Fruit fly (Drosophila melanogaster) whole organism, wandering third instar larva: Measurements from ENCODE around the gene CG6966.

Source experiments
- Abd-B ChIP-seq: fragments of >200 bp; optimal IDR thresholded peaks from 2 replicates; lab custom pipeline; 2017; ENCODE audit warnings: missing biosample characterization, missing genetic modification characterization
- CG32264 ChIP-seq: fragments of 200-800 bp; sonication (Bioruptor generic); optimal IDR thresholded peaks from 2 replicates; lab custom pipeline; 2016; ENCODE audit warnings: missing biosample characterization, missing genetic modification characterization
- CG9705 ChIP-seq: fragments of 200-800 bp; sonication (Bioruptor generic); optimal IDR thresholded peaks from 2 replicates; lab custom pipeline; 2018; ENCODE audit warnings: missing biosample characterization, mild to moderate bottlenecking, missing genetic modification characterization
- CrebA ChIP-seq: fragments of 200-800 bp; sonication (Bioruptor generic); optimal IDR thresholded peaks from 2 replicates; lab custom pipeline; 2016; ENCODE audit warnings: missing biosample characterization, mild to moderate bottlenecking, missing genetic modification characterization, borderline replicate concordance
- Dfd ChIP-seq: fragments of >200 bp; optimal IDR thresholded peaks from 2 replicates; lab custom pipeline; 2017; ENCODE audit warnings: missing biosample characterization, missing genetic modification characterization
- Dif ChIP-seq: fragments of 200-275, 200-300 bp; sonication (Bioruptor generic); optimal IDR thresholded peaks from 2 replicates; lab custom pipeline; 2018; ENCODE audit warnings: missing biosample characterization, missing genetic modification characterization; ENCODE audit not compliant: partially characterized antibody
- GATAd ChIP-seq: sonication (Bioruptor generic); optimal IDR thresholded peaks from 2 replicates; lab custom pipeline; 2016; ENCODE audit warnings: missing biosample characterization, missing genetic modification characterization
- HLH106 ChIP-seq: fragments of 200-800 bp; optimal IDR thresholded peaks from 3 replicates; lab custom pipeline; 2019; ENCODE audit warnings: missing biosample characterization, mild to moderate bottlenecking, missing genetic modification characterization, moderate library complexity
- Hnf4 ChIP-seq: fragments of 200-800 bp; sonication (Bioruptor generic); optimal IDR thresholded peaks from 2 replicates; lab custom pipeline; 2016; ENCODE audit warnings: missing biosample characterization, mild to moderate bottlenecking, missing genetic modification characterization
- Hr78 ChIP-seq: fragments of >200 bp; optimal IDR thresholded peaks from 2 replicates; lab custom pipeline; 2017; ENCODE audit warnings: missing biosample characterization, missing genetic modification characterization
- Hr83 ChIP-seq: fragments of 200-300 bp; sonication (Bioruptor generic); optimal IDR thresholded peaks from 2 replicates; lab custom pipeline; 2016; ENCODE audit warnings: missing biosample characterization, mild to moderate bottlenecking, missing genetic modification characterization, moderate library complexity; ENCODE audit not compliant: poor library complexity, severe bottlenecking
- Jra ChIP-seq: sonication (Bioruptor generic); optimal IDR thresholded peaks from 2 replicates; lab custom pipeline; 2016; ENCODE audit warnings: missing biosample characterization, missing genetic modification characterization
- Mio ChIP-seq: sonication (Bioruptor generic); optimal IDR thresholded peaks from 2 replicates; lab custom pipeline; 2016; ENCODE audit warnings: missing biosample characterization, missing genetic modification characterization
- Myc ChIP-seq: fragments of >200 bp; optimal IDR thresholded peaks from 2 replicates; lab custom pipeline; 2017
- N ChIP-seq: fragments of >200 bp; optimal IDR thresholded peaks from 2 replicates; lab custom pipeline; 2018; ENCODE audit warnings: missing biosample characterization, missing external identifiers, missing genetic modification characterization
- OdsH ChIP-seq: fragments of 200-800 bp; sonication (Bioruptor generic); optimal IDR thresholded peaks from 2 replicates; lab custom pipeline; 2016; ENCODE audit warnings: missing biosample characterization, mild to moderate bottlenecking, missing genetic modification characterization
- Rel ChIP-seq, 2 experiments: fragments of 200-800 bp; sonication (Bioruptor generic) in 1 of 2; optimal IDR thresholded peaks; 2 replicates in 1 of 2; 3 replicates in 1 of 2; lab custom pipeline; 2016 to 2019; ENCODE audit warnings: mild to moderate bottlenecking in 2 of 2, missing biosample characterization in 2 of 2, missing genetic modification characterization in 2 of 2, moderate library complexity in 1 of 2
- Sp1 ChIP-seq: fragments of 200-800 bp; sonication (Bioruptor generic); optimal IDR thresholded peaks from 3 replicates; lab custom pipeline; 2019; ENCODE audit warnings: missing biosample characterization, mild to moderate bottlenecking, missing genetic modification characterization, moderate library complexity
- Vsx2 ChIP-seq: fragments of 200-300, 225-300 bp; sonication (Bioruptor generic); optimal IDR thresholded peaks from 2 replicates; lab custom pipeline; 2018; ENCODE audit warnings: missing biosample characterization, missing genetic modification characterization; ENCODE audit not compliant: partially characterized antibody
- br ChIP-seq: fragments of 200-800 bp; sonication (Bioruptor generic); optimal IDR thresholded peaks from 2 replicates; lab custom pipeline; 2016; ENCODE audit warnings: missing biosample characterization, missing genetic modification characterization
- brk ChIP-seq: fragments of 200-800 bp; sonication (Bioruptor generic); optimal IDR thresholded peaks from 2 replicates; lab custom pipeline; 2016; ENCODE audit warnings: missing biosample characterization, mild to moderate bottlenecking, missing genetic modification characterization
- dl ChIP-seq, 2 experiments: fragments of 175-275, 200-275 bp in 1 of 2; fragments of 200-275 bp in 1 of 2; sonication (Bioruptor generic); optimal IDR thresholded peaks; lab custom pipeline; 2018; ENCODE audit warnings: mild to moderate bottlenecking in 2 of 2, missing biosample characterization in 2 of 2, missing genetic modification characterization in 2 of 2, moderate library complexity in 2 of 2; ENCODE audit not compliant: partially characterized antibody in 2 of 2, insufficient read depth in 1 of 2
- dmrt93B ChIP-seq: fragments of 200-800 bp; sonication (Bioruptor generic); optimal IDR thresholded peaks from 2 replicates; lab custom pipeline; 2018; ENCODE audit warnings: missing biosample characterization, mild to moderate bottlenecking, missing genetic modification characterization
- dsf ChIP-seq: sonication (Bioruptor generic); optimal IDR thresholded peaks from 2 replicates; lab custom pipeline; 2016; ENCODE audit warnings: missing biosample characterization, missing genetic modification characterization, borderline replicate concordance
- ey ChIP-seq: fragments of 200-800 bp; sonication (Bioruptor generic); optimal IDR thresholded peaks from 2 replicates; lab custom pipeline; 2016; ENCODE audit warnings: missing biosample characterization, missing genetic modification characterization
- foxo ChIP-seq, 2 experiments: fragments of 200-800 bp; sonication (Bioruptor generic); optimal IDR thresholded peaks; 2 replicates in 1 of 2; 3 replicates in 1 of 2; lab custom pipeline; 2016 to 2017; ENCODE audit warnings: missing biosample characterization in 2 of 2, missing genetic modification characterization in 2 of 2
- fru ChIP-seq: fragments of 200-800 bp; sonication (Bioruptor generic); optimal IDR thresholded peaks from 3 replicates; lab custom pipeline; 2016; ENCODE audit warnings: missing biosample characterization, mild to moderate bottlenecking, missing genetic modification characterization
- h ChIP-seq: fragments of 200-800 bp; sonication (Bioruptor generic); optimal IDR thresholded peaks from 3 replicates; lab custom pipeline; 2016; ENCODE audit warnings: missing biosample characterization, mild to moderate bottlenecking, missing genetic modification characterization
- jim ChIP-seq: fragments of 175-275, 200-325 bp; sonication (Bioruptor generic); optimal IDR thresholded peaks from 2 replicates; lab custom pipeline; 2016; ENCODE audit warnings: missing biosample characterization, mild to moderate bottlenecking, missing genetic modification characterization
- lola ChIP-seq: fragments of >200 bp; optimal IDR thresholded peaks from 2 replicates; lab custom pipeline; 2017; ENCODE audit warnings: missing biosample characterization, missing genetic modification characterization
- pan ChIP-seq: fragments of >200 bp; optimal IDR thresholded peaks from 2 replicates; lab custom pipeline; 2017
- psq ChIP-seq: fragments of 200-800 bp; sonication (Bioruptor generic); optimal IDR thresholded peaks from 3 replicates; lab custom pipeline; 2017; ENCODE audit warnings: missing biosample characterization, mild to moderate bottlenecking, missing genetic modification characterization, moderate library complexity
- rgr ChIP-seq: fragments of 200-800 bp; sonication (Bioruptor generic); optimal IDR thresholded peaks from 3 replicates; lab custom pipeline; 2016; ENCODE audit warnings: missing biosample characterization, mild to moderate bottlenecking, missing genetic modification characterization
- sage ChIP-seq: fragments of 200-800 bp; sonication (Bioruptor generic); optimal IDR thresholded peaks from 2 replicates; lab custom pipeline; 2016; ENCODE audit warnings: missing biosample characterization, mild to moderate bottlenecking, missing genetic modification characterization
- sv ChIP-seq: fragments of 200-800 bp; sonication (Bioruptor generic); optimal IDR thresholded peaks from 3 replicates; lab custom pipeline; 2016; ENCODE audit warnings: missing biosample characterization, missing genetic modification characterization
- tai ChIP-seq: sonication (Bioruptor generic); optimal IDR thresholded peaks from 2 replicates; lab custom pipeline; 2016; ENCODE audit warnings: missing biosample characterization, missing genetic modification characterization
- usp ChIP-seq: fragments of >200 bp; optimal IDR thresholded peaks from 2 replicates; lab custom pipeline; 2017; ENCODE audit warnings: missing biosample characterization, missing genetic modification characterization
- woc ChIP-seq: sonication (Bioruptor generic); optimal IDR thresholded peaks from 2 replicates; lab custom pipeline; 2016; ENCODE audit warnings: missing biosample characterization, mild to moderate bottlenecking, missing genetic modification characterization

The CG6966 gene

DNA sequence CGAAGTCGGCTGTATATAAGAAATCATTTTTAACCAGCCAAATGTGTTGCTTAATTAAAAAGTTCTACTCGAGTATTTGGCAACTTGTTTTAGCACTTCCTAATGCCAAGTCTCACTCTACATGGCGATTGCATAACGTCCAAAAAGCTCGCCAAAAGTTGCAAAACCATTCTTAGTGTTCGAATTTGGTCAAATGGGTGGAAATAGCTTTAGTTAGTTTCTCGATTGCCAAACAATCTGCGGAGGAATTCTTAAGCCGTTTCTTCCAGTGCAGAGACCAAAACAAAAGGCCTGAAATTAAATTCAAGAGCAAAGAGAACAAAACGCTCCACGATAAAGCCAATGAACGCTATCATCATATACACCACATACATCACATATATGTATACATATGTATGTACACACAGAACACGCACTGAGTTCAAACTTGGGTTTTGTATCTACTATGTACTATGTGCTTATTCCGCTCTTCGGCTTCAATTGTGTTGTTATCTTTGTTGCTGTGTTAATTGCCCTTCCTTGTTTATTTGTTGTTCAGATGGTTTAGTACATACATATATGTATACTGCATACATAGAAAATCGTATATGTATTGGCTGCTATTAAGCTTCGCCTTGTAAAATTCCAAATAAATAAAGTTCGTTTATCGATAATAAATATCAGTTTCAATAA lies 6.0 kb downstream of the CG6966 start:
- TF ChIP-seq Hnf4 (GFP tag; lab: Kevin White, UChicago) (no peak), sage (GFP tag; lab: Kevin White, UChicago) (no peak), Rel (GFP tag; optimal IDR thresholded peaks at IDR 0.05; lab: Kevin White, UChicago) (no peak), Rel (tag; optimal IDR thresholded peaks at IDR 0.05; lab: Kevin White, UChicago) (no peak), brk (no peak)

- TF ChIP-seq usp (GFP tag; lab: Kevin White, UChicago) (no peak), Rel (GFP tag; optimal IDR thresholded peaks at IDR 0.05; lab: Kevin White, UChicago) (no peak), Rel (tag; optimal IDR thresholded peaks at IDR 0.05; lab: Kevin White, UChicago) (peak; percentile 37), br (GFP tag; lab: Kevin White, UChicago) (no peak), ey (no peak), N (no peak)
Observed at dm6 chr3R:15088258-15088657, 7.2 kb downstream of the CG6966 start.

DNA sequence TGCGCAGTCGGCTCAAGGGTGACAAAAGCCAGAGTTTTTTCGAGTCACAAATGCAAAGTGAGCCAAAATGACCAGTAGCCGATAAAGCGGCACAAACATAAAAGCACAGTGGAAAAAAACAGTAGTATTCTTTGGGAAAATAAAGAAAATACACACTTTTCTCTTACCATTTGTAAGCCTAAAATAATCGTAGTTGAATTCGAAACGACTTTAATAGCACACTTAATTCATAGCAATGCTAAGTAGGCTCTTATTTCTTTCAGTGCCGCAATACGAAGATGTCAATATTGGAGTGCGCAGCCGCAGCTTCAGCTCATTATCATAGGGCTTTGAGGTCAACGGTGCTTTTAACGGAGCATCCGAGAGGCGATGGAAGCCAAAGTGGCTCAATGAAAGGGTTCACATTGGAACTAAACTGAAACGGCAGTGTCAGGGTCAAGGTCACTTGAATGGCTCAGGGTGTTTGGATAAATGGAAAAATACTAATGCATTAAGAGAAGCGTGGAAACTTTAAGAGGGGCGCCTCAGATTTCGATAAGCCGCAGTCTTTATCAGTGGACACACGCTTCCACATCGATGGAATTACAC lies 7.7 kb downstream of the CG6966 start:
- TF ChIP-seq Myc (no peak), ey (peak; percentile 16), Dif (GFP tag; lab: Kevin White, UChicago) (no peak), tai (GFP tag; lab: Kevin White, UChicago) (peak; percentile 7), brk (no peak), Sp1 (GFP tag; lab: Kevin White, UChicago) (no peak), Rel (GFP tag; optimal IDR thresholded peaks at IDR 0.05; lab: Kevin White, UChicago) (no peak), Rel (tag; optimal IDR thresholded peaks at IDR 0.05; lab: Kevin White, UChicago) (no peak), N (no peak), Hnf4 (GFP tag; lab: Kevin White, UChicago) (peak; percentile 41), dmrt93B (GFP tag; lab: Kevin White, UChicago) (no peak), Dfd (no peak), OdsH (GFP tag; lab: Kevin White, UChicago) (peak; percentile 10), Hr83 (GFP tag; lab: Kevin White, UChicago) (no peak), GATAd (no peak), sage (GFP tag; lab: Kevin White, UChicago) (no peak), dl (GFP tag; optimal IDR thresholded peaks at IDR 0.05; lab: Kevin White, UChicago; ENCODE audit: insufficient read depth in 1 of 2, partially characterized antibody in 2 of 2) (no peak), CrebA (GFP tag; lab: Kevin White, UChicago) (no peak), dsf (no peak), psq (GFP tag; lab: Kevin White, UChicago) (peak; percentile 22), rgr (GFP tag; lab: Kevin White, UChicago) (peak; percentile 48), pan (no peak), Abd-B (no peak), br (GFP tag; lab: Kevin White, UChicago) (peak; percentile 45), Vsx2 (GFP tag; lab: Kevin White, UChicago) (no peak), Hr78 (no peak), woc (GFP tag; lab: Kevin White, UChicago) (no peak), h (GFP tag; lab: Kevin White, UChicago) (peak; percentile 19), CG32264 (GFP tag; lab: Kevin White, UChicago) (peak; percentile 10), Jra (GFP tag; lab: Kevin White, UChicago) (no peak), lola (GFP tag; lab: Kevin White, UChicago) (no peak), CG9705 (no peak), Mio (GFP tag; lab: Kevin White, UChicago) (no peak), foxo (GFP tag; optimal IDR thresholded peaks at IDR 0.05; lab: Kevin White, UChicago) (peak in 1 of 2 experiments; percentile 60), fru (peak; percentile 37), usp (GFP tag; lab: Kevin White, UChicago) (no peak), sv (peak; percentile 70), jim (GFP tag; lab: Kevin White, UChicago) (no peak), HLH106 (peak; percentile 20)
